Worm (Caenorhabditis elegans) whole organism, young adult: ENCODE data around the gene T13F2.4.

ENCODE experiments used
- B0336.3 ChIP-seq: fragments of 200-800 bp; sonication (Bioruptor generic); IDR thresholded peaks from 2 replicates; pipeline ENCODE4 v1.3.6; 2022; ENCODE audit warnings: missing genetic modification characterization, missing compliant biosample characterization
- F22D6.2 ChIP-seq: sonication (generic microtip); optimal IDR thresholded peaks from 2 replicates; lab custom pipeline; 2016; ENCODE audit warnings: mild to moderate bottlenecking, missing genetic modification characterization, missing compliant biosample characterization
- F37B4.10 ChIP-seq: fragments of 200-800 bp; sonication (Bioruptor generic); IDR thresholded peaks from 2 replicates; pipeline ENCODE4 v1.3.6; 2022; ENCODE audit warnings: missing genetic modification characterization, missing compliant biosample characterization
- F57C9.4 ChIP-seq: sonication (generic microtip); optimal IDR thresholded peaks from 2 replicates; lab custom pipeline; 2017; ENCODE audit warnings: mild to moderate bottlenecking, missing genetic modification characterization, missing compliant biosample characterization
- K12H6.12 ChIP-seq: fragments of 200-800 bp; sonication (Bioruptor generic); optimal IDR thresholded peaks from 2 replicates; lab custom pipeline; 2018; ENCODE audit warnings: mild to moderate bottlenecking, missing genetic modification characterization, missing compliant biosample characterization
- T26A5.8 ChIP-seq: sonication (generic microtip); optimal IDR thresholded peaks from 2 replicates; lab custom pipeline; 2016; ENCODE audit warnings: missing genetic modification characterization, missing compliant biosample characterization
- Y79H2A.3 ChIP-seq: fragments of 200-800 bp; sonication (Bioruptor generic); conservative IDR thresholded peaks from 2 replicates; pipeline ENCODE4 v1.3.6; 2022; ENCODE audit warnings: missing genetic modification reagents, missing genetic modification characterization, missing compliant biosample characterization
- ZK185.1 ChIP-seq: sonication (generic microtip); optimal IDR thresholded peaks from 2 replicates; lab custom pipeline; 2016; ENCODE audit warnings: mild to moderate bottlenecking, missing genetic modification characterization, missing compliant biosample characterization; ENCODE audit not compliant: poor library complexity, severe bottlenecking
- ama-1 ChIP-seq, 3 experiments: fragments of 150-350 bp in 1 of 3; sonication (generic microtip) in 2 of 3; optimal IDR thresholded peaks; 2 replicates each; lab custom pipeline; 2014 to 2018; ENCODE audit warnings: missing biosample characterization in 2 of 3, missing genetic modification characterization in 2 of 3, missing genetic modification reagents in 2 of 3
- aptf-2 ChIP-seq: fragments of 200-800 bp; sonication (Bioruptor generic); conservative IDR thresholded peaks from 2 replicates; pipeline ENCODE4 v1.3.6; 2022; ENCODE audit warnings: missing genetic modification reagents, missing genetic modification characterization, missing compliant biosample characterization
- athp-1 ChIP-seq: sonication (generic microtip); optimal IDR thresholded peaks from 2 replicates; lab custom pipeline; 2017; ENCODE audit warnings: mild to moderate bottlenecking, missing genetic modification characterization, missing compliant biosample characterization
- attf-5 ChIP-seq: fragments of 200-800 bp; sonication (Bioruptor generic); optimal IDR thresholded peaks from 2 replicates; lab custom pipeline; 2018; ENCODE audit warnings: mild to moderate bottlenecking, missing genetic modification characterization, missing compliant biosample characterization
- cebp-1 ChIP-seq, 2 experiments: fragments of 200-800 bp in 1 of 2; sonication (Bioruptor generic) in 1 of 2; sonication (generic microtip) in 1 of 2; IDR thresholded peaks in 1 of 2; optimal IDR thresholded peaks in 1 of 2; 2 replicates each; pipeline versions ENCODE4 v1.3.6 to Lab custom; 2017 to 2022; ENCODE audit warnings: missing compliant biosample characterization in 2 of 2, missing genetic modification characterization in 2 of 2, mild to moderate bottlenecking in 1 of 2, missing genetic modification reagents in 1 of 2, moderate library complexity in 1 of 2
- cebp-2 ChIP-seq: fragments of 200-800 bp; sonication (Bioruptor generic); IDR thresholded peaks from 2 replicates; pipeline ENCODE4 v1.3.6; 2022; ENCODE audit warnings: missing genetic modification characterization, missing compliant biosample characterization
- ceh-79 ChIP-seq: sonication (generic microtip); optimal IDR thresholded peaks from 2 replicates; lab custom pipeline; 2017; ENCODE audit warnings: mild to moderate bottlenecking, missing genetic modification characterization, missing compliant biosample characterization
- egl-44 ChIP-seq: fragments of 200-800 bp; sonication (Bioruptor generic); IDR thresholded peaks from 2 replicates; pipeline ENCODE4 v1.3.6; 2022; ENCODE audit warnings: missing genetic modification reagents, missing genetic modification characterization, missing compliant biosample characterization
- ets-4 ChIP-seq: fragments of 200-800 bp; sonication (Bioruptor generic); optimal IDR thresholded peaks from 2 replicates; lab custom pipeline; 2018; ENCODE audit warnings: mild to moderate bottlenecking, missing genetic modification characterization, missing compliant biosample characterization
- hmg-1.2 ChIP-seq: fragments of 200-800 bp; sonication (Bioruptor generic); IDR thresholded peaks from 2 replicates; pipeline ENCODE4 v1.3.6; 2022; ENCODE audit warnings: missing genetic modification reagents, missing genetic modification characterization, missing compliant biosample characterization
- lin-35 ChIP-seq, 3 experiments: fragments of 150-350 bp in 2 of 3; sonication (generic microtip) in 1 of 3; optimal IDR thresholded peaks; 2 replicates each; lab custom pipeline; 2014 to 2018; ENCODE audit warnings: missing biosample characterization in 3 of 3, missing genetic modification characterization in 3 of 3, missing genetic modification reagents in 3 of 3
- lin-40 ChIP-seq: sonication (generic microtip); optimal IDR thresholded peaks from 2 replicates; lab custom pipeline; 2016; ENCODE audit warnings: missing genetic modification characterization, mild to moderate bottlenecking, missing compliant biosample characterization, missing genotype, missing genetic modification reagents
- lin-54 ChIP-seq: fragments of 200-800 bp; sonication (Bioruptor generic); optimal IDR thresholded peaks from 2 replicates; lab custom pipeline; 2018; ENCODE audit warnings: mild to moderate bottlenecking, missing genetic modification characterization, missing compliant biosample characterization
- madf-10 ChIP-seq: sonication (generic microtip); optimal IDR thresholded peaks from 2 replicates; lab custom pipeline; 2016; ENCODE audit warnings: mild to moderate bottlenecking, missing genetic modification characterization, missing compliant biosample characterization
- mxl-1 ChIP-seq: sonication (generic microtip); optimal IDR thresholded peaks from 2 replicates; lab custom pipeline; 2016; ENCODE audit warnings: missing genetic modification characterization, missing compliant biosample characterization
- nfya-1 ChIP-seq: sonication (generic microtip); optimal IDR thresholded peaks from 2 replicates; lab custom pipeline; 2017; ENCODE audit warnings: antibody characterized with exemption, missing compliant biosample characterization, missing genetic modification characterization, borderline replicate concordance; ENCODE audit not compliant: insufficient read depth
- nhr-27 ChIP-seq: fragments of 200-800 bp; sonication (Bioruptor generic); optimal IDR thresholded peaks from 2 replicates; lab custom pipeline; 2018; ENCODE audit warnings: mild to moderate bottlenecking, missing genetic modification characterization, moderate library complexity, missing compliant biosample characterization
- nhr-80 ChIP-seq: sonication (generic microtip); optimal IDR thresholded peaks from 2 replicates; lab custom pipeline; 2016; ENCODE audit warnings: missing genetic modification characterization, missing compliant biosample characterization
- snpc-4 ChIP-seq, 5 experiments: fragments of 150-350 bp in 1 of 5; sonication (generic microtip) in 4 of 5; optimal IDR thresholded peaks; 2 replicates each; lab custom pipeline; 2014 to 2018; ENCODE audit warnings: missing genetic modification characterization in 5 of 5, missing biosample characterization in 3 of 5, antibody characterized with exemption in 2 of 5, mild to moderate bottlenecking in 2 of 5, missing compliant biosample characterization in 2 of 5, missing genotype in 2 of 5, moderate library complexity in 2 of 5, missing genetic modification reagents in 1 of 5
- somi-1 ChIP-seq: fragments of 200-800 bp; sonication (Bioruptor generic); optimal IDR thresholded peaks from 2 replicates; lab custom pipeline; 2018; ENCODE audit warnings: mild to moderate bottlenecking, missing genetic modification characterization, missing compliant biosample characterization
- sptf-2 ChIP-seq: fragments of 200-800 bp; sonication (Bioruptor generic); optimal IDR thresholded peaks from 2 replicates; lab custom pipeline; 2018; ENCODE audit warnings: mild to moderate bottlenecking, missing genetic modification characterization, missing compliant biosample characterization
- tbp1 ChIP-seq: fragments of 200-800 bp; sonication (Bioruptor generic); optimal IDR thresholded peaks from 2 replicates; lab custom pipeline; 2018; ENCODE audit warnings: mild to moderate bottlenecking, missing genetic modification characterization, missing compliant biosample characterization
- tbx-9 ChIP-seq: sonication (generic microtip); optimal IDR thresholded peaks from 2 replicates; lab custom pipeline; 2016; ENCODE audit warnings: borderline replicate concordance, missing genetic modification characterization, inconsistent platforms, missing compliant biosample characterization
- unc-130 ChIP-seq: sonication (generic microtip); optimal IDR thresholded peaks from 2 replicates; lab custom pipeline; 2016; ENCODE audit warnings: missing genetic modification reagents, missing genetic modification characterization, missing compliant biosample characterization
- zfh-2 ChIP-seq: fragments of 200-800 bp; sonication (Bioruptor generic); conservative IDR thresholded peaks from 2 replicates; pipeline ENCODE4 v1.3.6; 2022; ENCODE audit warnings: missing genetic modification reagents, missing genetic modification characterization, missing compliant biosample characterization
- ztf-28 ChIP-seq: fragments of 200-800 bp; sonication (Bioruptor generic); IDR thresholded peaks from 2 replicates; pipeline ENCODE4 v1.3.6; 2022; ENCODE audit warnings: missing genetic modification reagents, missing genetic modification characterization, missing compliant biosample characterization
- ztf-6 ChIP-seq: fragments of 200-800 bp; sonication (Bioruptor generic); IDR thresholded peaks from 2 replicates; pipeline ENCODE4 v1.3.6; 2022; ENCODE audit warnings: missing genetic modification reagents, missing genetic modification characterization, missing compliant biosample characterization

The T13F2.4 gene

DNA sequence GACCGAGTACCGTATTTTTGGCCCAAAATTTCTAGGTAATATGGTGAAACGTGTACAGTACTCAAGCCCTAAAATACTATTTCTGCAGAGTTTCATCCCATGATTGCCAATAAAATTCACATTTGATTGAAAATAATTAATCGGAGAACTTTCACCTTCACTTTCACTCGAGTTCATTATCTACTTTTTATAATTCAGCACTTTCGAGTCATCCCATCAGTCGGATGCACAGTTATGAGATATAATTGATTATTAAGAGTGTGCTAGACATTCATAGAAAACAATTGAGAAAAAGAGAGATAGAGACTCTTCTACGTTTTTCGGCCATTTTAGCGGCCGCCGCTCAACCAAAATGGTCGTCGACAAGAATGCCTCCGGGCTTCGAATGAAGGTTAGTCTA, 13.1 kb downstream of the T13F2.4 start, which contains the start of gene fat-3:
Gene fat-3, plus strand, starts transcription at position 313 of the 400 bp plus-strand sequence.
- TF ChIP-seq unc-130 (GFP tag; lab: Kevin White, UChicago) (no peak), nhr-80 (peak; percentile 75), F57C9.4 (tag; lab: Kevin White, UChicago) (no peak), hmg-1.2 (GFP tag; lab: Robert Waterston, UW) (peak; percentile 53; the same call in 1 of the 2 replicates), ceh-79 (tag; lab: Kevin White, UChicago) (no peak), tbx-9 (tag; lab: Kevin White, UChicago) (no peak), snpc-4 (GFP tag; optimal IDR thresholded peaks at IDR 0.05; lab: Kevin White, UChicago) (no peak), snpc-4 (tag; optimal IDR thresholded peaks at IDR 0.05; lab: Kevin White, UChicago) (no peak), cebp-2 (GFP tag; lab: Robert Waterston, UW) (no peak), ZK185.1 (tag; lab: Kevin White, UChicago) (no peak), lin-35 (GFP tag; optimal IDR thresholded peaks at IDR 0.05; lab: Kevin White, UChicago) (no peak)

- TF ChIP-seq tbp1 (GFP tag; lab: Kevin White, UChicago) (peak; percentile 24), egl-44 (GFP tag; lab: Robert Waterston, UW) (0 out of 2 replicates have a peak, but pooled peaks have one; percentile 15), madf-10 (peak; percentile 29), somi-1 (no peak), B0336.3 (GFP tag; lab: Robert Waterston, UW) (peak; percentile 42; the same call in 1 of the 2 replicates), ets-4 (peak; percentile 35), hmg-1.2 (GFP tag; lab: Robert Waterston, UW) (peak; percentile 75; the same call in 1 of the 2 replicates), cebp-1 (GFP tag; IDR thresholded peaks at IDR 0.05; lab: Robert Waterston, UW) (no peak), cebp-1 (tag; optimal IDR thresholded peaks at IDR 0.05; lab: Kevin White, UChicago) (peak; percentile 55), ztf-28 (no peak), ztf-6 (GFP tag; lab: Robert Waterston, UW) (no peak), F37B4.10 (no peak), athp-1 (tag; lab: Kevin White, UChicago) (no peak), attf-5 (GFP tag; lab: Kevin White, UChicago) (peak; percentile 16), nhr-80 (peak; percentile 74), aptf-2 (GFP tag; lab: Robert Waterston, UW) (no peak), lin-40 (tag; lab: Kevin White, UChicago) (peak; percentile 18)
Observed at ce11 chrIV:9803544-9803943, 13.9 kb downstream of the T13F2.4 start.

- no peak for TF ChIP-seq nhr-27 (tag; lab: Kevin White, UChicago)
- TF ChIP-seq madf-10, result no peak
- no peak for TF ChIP-seq ama-1 (optimal IDR thresholded peaks at IDR 0.05; lab: Kevin White, UChicago)
- TF ChIP-seq ama-1 (GFP tag; optimal IDR thresholded peaks at IDR 0.05; lab: Kevin White, UChicago), result no peak
Observed at ce11 chrIV:9810633-9811032, 21.0 kb downstream of the T13F2.4 start, which contains the start of gene dct-15. dct-15 (minus strand) TSS chrIV:9810733.

- TF ChIP-seq nfya-1 (tag; lab: Kevin White, UChicago) (no peak), zfh-2 (GFP tag; lab: Robert Waterston, UW) (no peak), snpc-4 (GFP tag; optimal IDR thresholded peaks at IDR 0.05; lab: Kevin White, UChicago) (no peak), snpc-4 (tag; optimal IDR thresholded peaks at IDR 0.05; lab: Kevin White, UChicago) (no peak), K12H6.12 (no peak), sptf-2 (GFP tag; lab: Kevin White, UChicago) (no peak), lin-54 (no peak), T26A5.8 (tag; lab: Kevin White, UChicago) (no peak), tbp1 (GFP tag; lab: Kevin White, UChicago) (no peak), Y79H2A.3 (no peak), athp-1 (tag; lab: Kevin White, UChicago) (no peak), B0336.3 (GFP tag; lab: Robert Waterston, UW) (no peak), hmg-1.2 (GFP tag; lab: Robert Waterston, UW) (no peak), mxl-1 (tag; lab: Kevin White, UChicago) (no peak), F22D6.2 (no peak), lin-40 (tag; lab: Kevin White, UChicago) (no peak)
Observed at ce11 chrIV:9811487-9811886, 21.9 kb downstream of the T13F2.4 start.
